Fruit fly (Drosophila melanogaster) whole organism, wandering third instar larva: ENCODE data around the gene CG5577.

ENCODE experiments used
- CG32264 ChIP-seq: fragments of 200-800 bp; sonication (Bioruptor generic); optimal IDR thresholded peaks from 2 replicates; lab custom pipeline; 2016; ENCODE audit warnings: missing biosample characterization, missing genetic modification characterization
- CG9705 ChIP-seq: fragments of 200-800 bp; sonication (Bioruptor generic); optimal IDR thresholded peaks from 2 replicates; lab custom pipeline; 2018; ENCODE audit warnings: missing biosample characterization, mild to moderate bottlenecking, missing genetic modification characterization
- CrebA ChIP-seq: fragments of 200-800 bp; sonication (Bioruptor generic); optimal IDR thresholded peaks from 2 replicates; lab custom pipeline; 2016; ENCODE audit warnings: missing biosample characterization, mild to moderate bottlenecking, missing genetic modification characterization, borderline replicate concordance
- Dfd ChIP-seq: fragments of >200 bp; optimal IDR thresholded peaks from 2 replicates; lab custom pipeline; 2017; ENCODE audit warnings: missing biosample characterization, missing genetic modification characterization
- Dif ChIP-seq: fragments of 200-275, 200-300 bp; sonication (Bioruptor generic); optimal IDR thresholded peaks from 2 replicates; lab custom pipeline; 2018; ENCODE audit warnings: missing biosample characterization, missing genetic modification characterization; ENCODE audit not compliant: partially characterized antibody
- HLH106 ChIP-seq: fragments of 200-800 bp; optimal IDR thresholded peaks from 3 replicates; lab custom pipeline; 2019; ENCODE audit warnings: missing biosample characterization, mild to moderate bottlenecking, missing genetic modification characterization, moderate library complexity
- Hnf4 ChIP-seq: fragments of 200-800 bp; sonication (Bioruptor generic); optimal IDR thresholded peaks from 2 replicates; lab custom pipeline; 2016; ENCODE audit warnings: missing biosample characterization, mild to moderate bottlenecking, missing genetic modification characterization
- Hr78 ChIP-seq: fragments of >200 bp; optimal IDR thresholded peaks from 2 replicates; lab custom pipeline; 2017; ENCODE audit warnings: missing biosample characterization, missing genetic modification characterization
- Jra ChIP-seq: sonication (Bioruptor generic); optimal IDR thresholded peaks from 2 replicates; lab custom pipeline; 2016; ENCODE audit warnings: missing biosample characterization, missing genetic modification characterization
- Sp1 ChIP-seq: fragments of 200-800 bp; sonication (Bioruptor generic); optimal IDR thresholded peaks from 3 replicates; lab custom pipeline; 2019; ENCODE audit warnings: missing biosample characterization, mild to moderate bottlenecking, missing genetic modification characterization, moderate library complexity
- Vsx2 ChIP-seq: fragments of 200-300, 225-300 bp; sonication (Bioruptor generic); optimal IDR thresholded peaks from 2 replicates; lab custom pipeline; 2018; ENCODE audit warnings: missing biosample characterization, missing genetic modification characterization; ENCODE audit not compliant: partially characterized antibody
- br ChIP-seq: fragments of 200-800 bp; sonication (Bioruptor generic); optimal IDR thresholded peaks from 2 replicates; lab custom pipeline; 2016; ENCODE audit warnings: missing biosample characterization, missing genetic modification characterization
- pan ChIP-seq: fragments of >200 bp; optimal IDR thresholded peaks from 2 replicates; lab custom pipeline; 2017
- psq ChIP-seq: fragments of 200-800 bp; sonication (Bioruptor generic); optimal IDR thresholded peaks from 3 replicates; lab custom pipeline; 2017; ENCODE audit warnings: missing biosample characterization, mild to moderate bottlenecking, missing genetic modification characterization, moderate library complexity

dm6 chr3L:17833525-17833924, 7.7 kb downstream of the CG5577 start, which contains the start of gene CG32188:
- TF ChIP-seq CG32264 (GFP tag; lab: Kevin White, UChicago): no peak
- TF ChIP-seq psq (GFP tag; lab: Kevin White, UChicago): no peak
- TF ChIP-seq br (GFP tag; lab: Kevin White, UChicago): no peak
- no peak for TF ChIP-seq Jra (GFP tag; lab: Kevin White, UChicago)
- TF ChIP-seq Hr78 (GFP tag; lab: Kevin White, UChicago): no peak
- TF ChIP-seq Dfd: no peak
- TF ChIP-seq CG9705 (GFP tag; lab: Kevin White, UChicago): no peak
- TF ChIP-seq pan (lab: Kevin White, UChicago): no peak
- no peak for TF ChIP-seq Dif (GFP tag; lab: Kevin White, UChicago)
- TF ChIP-seq Vsx2: no peak
- no peak for TF ChIP-seq CrebA (GFP tag; lab: Kevin White, UChicago)
- no peak for TF ChIP-seq Hnf4
- TF ChIP-seq Sp1 (GFP tag; lab: Kevin White, UChicago): no peak
- TF ChIP-seq HLH106 (tag; lab: Kevin White, UChicago): no peak
